Worm (Caenorhabditis elegans): ENCODE data around the gene C07C7.1.

Gene C07C7.1

DNA sequence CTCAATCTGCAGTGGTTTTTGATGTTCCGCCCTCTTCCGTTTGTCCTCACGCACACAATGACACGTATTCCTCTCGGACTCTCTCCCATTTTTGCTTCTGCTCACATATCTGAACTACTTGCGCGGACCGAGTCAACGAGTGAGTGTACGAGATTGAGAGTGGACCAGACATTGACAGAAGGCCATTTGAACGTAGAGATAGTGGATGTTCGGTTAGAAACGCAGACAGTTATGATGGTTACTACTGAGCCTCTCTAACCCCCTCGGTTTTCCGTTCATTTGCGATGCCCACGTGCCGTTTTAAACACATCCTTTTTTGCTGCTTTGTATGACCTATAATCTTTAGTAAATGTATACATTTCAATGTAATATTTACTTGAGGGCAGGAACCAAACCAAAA, 31.8 kb downstream of the C07C7.1 start:
- TF ChIP-seq ceh-44 (GFP tag; IDR thresholded peaks at IDR 0.05) = no peak
- TF ChIP-seq ces-1 (GFP tag; optimal IDR thresholded peaks at IDR 0.05) = no peak
- 0 out of 2 replicates have a peak, but pooled peaks have one; percentile 32 for TF ChIP-seq ceh-20 (GFP tag; IDR thresholded peaks at IDR 0.05)
- no peak for TF ChIP-seq saeg-2 (GFP tag; IDR thresholded peaks at IDR 0.05)
- no peak for TF ChIP-seq dmd-8 (GFP tag; IDR thresholded peaks at IDR 0.05)
- peak; percentile 6 for TF ChIP-seq fkh-10 (GFP tag; optimal IDR thresholded peaks at IDR 0.05)
- TF ChIP-seq snpc-4 (tag; optimal IDR thresholded peaks at IDR 0.05) = no peak
- peak; percentile 27 for TF ChIP-seq rbr-2 (tag; optimal IDR thresholded peaks at IDR 0.05)
- TF ChIP-seq mep-1 (tag; optimal IDR thresholded peaks at IDR 0.05) = peak; percentile 45
- TF ChIP-seq hif-1 (tag; optimal IDR thresholded peaks at IDR 0.05) = peak in 1 of 2 experiments; percentile 36
- no peak for TF ChIP-seq vab-7 (GFP tag; IDR thresholded peaks at IDR 0.05)
- TF ChIP-seq mes-2 (tag; optimal IDR thresholded peaks at IDR 0.05; ENCODE audit: poor library complexity, severe bottlenecking) = peak; percentile 60
- TF ChIP-seq F10B5.3 (tag; optimal IDR thresholded peaks at IDR 0.05) = no peak
- TF ChIP-seq tag-97 (GFP tag; IDR thresholded peaks at IDR 0.05) = no peak
- peak; percentile 99 for TF ChIP-seq aha-1 (tag)
- TF ChIP-seq daf-12 (tag; optimal IDR thresholded peaks at IDR 0.05) = no peak
- TF ChIP-seq F49E8.2 (tag; optimal IDR thresholded peaks at IDR 0.05; ENCODE audit: borderline replicate concordance) = no peak
- no peak for TF ChIP-seq zag-1 (tag; optimal IDR thresholded peaks at IDR 0.05)
- TF ChIP-seq nhr-237 (tag; optimal IDR thresholded peaks at IDR 0.05) = no peak
- TF ChIP-seq nhr-77 (tag; optimal IDR thresholded peaks at IDR 0.05) = no peak
- peak in 1 of 2 experiments; percentile 92 for TF ChIP-seq mdl-1 (tag; optimal IDR thresholded peaks at IDR 0.05)
- no peak for TF ChIP-seq lin-29 (GFP tag; IDR thresholded peaks at IDR 0.05)
- peak; percentile 12 to 58 for TF ChIP-seq lsy-2 (tag; optimal IDR thresholded peaks at IDR 0.05)
- peak; percentile 60 for TF ChIP-seq hlh-30 (tag; optimal IDR thresholded peaks at IDR 0.05; ENCODE audit: insufficient read depth)
- no peak for TF ChIP-seq F37D6.2 (tag; optimal IDR thresholded peaks at IDR 0.05)
- TF ChIP-seq nhr-102 (tag; optimal IDR thresholded peaks at IDR 0.05) = no peak
- TF ChIP-seq lir-3 (tag; optimal IDR thresholded peaks at IDR 0.05) = no peak
- no peak for TF ChIP-seq snpc-1.2 (GFP tag; IDR thresholded peaks at IDR 0.05)
- no peak for TF ChIP-seq ceh-32 (tag; optimal IDR thresholded peaks at IDR 0.05; ENCODE audit: poor library complexity)
- no peak for TF ChIP-seq php-3 (GFP tag; IDR thresholded peaks at IDR 0.05)
- TF ChIP-seq Y105C5A.15 (GFP tag; IDR thresholded peaks at IDR 0.05) = no peak
- no peak for TF ChIP-seq ceh-82 (tag; optimal IDR thresholded peaks at IDR 0.05)
- no peak for TF ChIP-seq gei-8 (GFP tag; optimal IDR thresholded peaks at IDR 0.05)
- no peak for TF ChIP-seq ztf-7 (tag; optimal IDR thresholded peaks at IDR 0.05)
- peak; percentile 19 for TF ChIP-seq mxl-3 (GFP tag; optimal IDR thresholded peaks at IDR 0.05)
- no peak for TF ChIP-seq arid-1 (GFP tag; conservative IDR thresholded peaks at IDR 0.05)
- no peak for TF ChIP-seq unc-39 (tag; optimal IDR thresholded peaks at IDR 0.05)

DNA sequence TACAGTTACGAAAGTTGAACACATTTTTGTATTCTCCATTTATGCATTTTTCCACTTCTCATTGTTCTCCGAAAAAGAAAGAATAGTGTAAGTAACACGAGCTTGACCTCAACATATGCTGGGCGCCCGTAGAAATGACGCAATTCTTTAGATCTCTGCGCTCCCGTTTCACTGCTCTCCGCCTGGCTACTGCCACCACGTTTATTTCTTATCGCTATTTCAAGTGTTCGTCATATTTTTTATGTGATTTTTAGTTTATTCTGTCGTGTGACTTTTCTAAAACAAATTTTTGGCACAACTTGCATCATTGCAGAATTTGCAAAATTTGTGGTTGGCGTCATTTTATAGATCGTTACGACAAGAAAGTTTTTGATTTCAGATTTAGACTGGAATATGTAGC, 32.3 kb downstream of the C07C7.1 start:
- TF ChIP-seq pqm-1 (tag; optimal IDR thresholded peaks at IDR 0.05) (peak; percentile 67), mdl-1 (tag; optimal IDR thresholded peaks at IDR 0.05) (no peak), ZK546.5 (tag; optimal IDR thresholded peaks at IDR 0.05) (no peak), dve-1 (tag; optimal IDR thresholded peaks at IDR 0.05; ENCODE audit: insufficient read depth) (peak; percentile 21), ces-1 (GFP tag; optimal IDR thresholded peaks at IDR 0.05) (no peak), dmd-6 (GFP tag; IDR thresholded peaks at IDR 0.05) (peak; percentile 57; the same call in 1 of the 2 replicates), set-16 (GFP tag; IDR thresholded peaks at IDR 0.05) (no peak), nhr-28 (tag; optimal IDR thresholded peaks at IDR 0.05) (peak; percentile 49), hlh-11 (tag; optimal IDR thresholded peaks at IDR 0.05) (peak; percentile 63), F26F4.8 (GFP tag; conservative IDR thresholded peaks at IDR 0.05) (no peak), gei-8 (GFP tag; optimal IDR thresholded peaks at IDR 0.05) (no peak), mes-2 (tag; optimal IDR thresholded peaks at IDR 0.05; ENCODE audit: poor library complexity, severe bottlenecking) (peak; percentile 9), daf-16 (GFP tag; optimal IDR thresholded peaks at IDR 0.05) (no peak), daf-16 (tag; optimal IDR thresholded peaks at IDR 0.05) (peak; percentile 26), nhr-25 (tag; optimal IDR thresholded peaks at IDR 0.05; ENCODE audit: borderline replicate concordance, insufficient read depth) (no peak), aha-1 (tag) (peak; percentile 13), mxl-3 (GFP tag; optimal IDR thresholded peaks at IDR 0.05) (peak; percentile 15), hlh-30 (tag; optimal IDR thresholded peaks at IDR 0.05; ENCODE audit: insufficient read depth) (peak; percentile 18), unc-62 (GFP tag; optimal IDR thresholded peaks at IDR 0.05 in 1 of 2) (peak in 1 of 2 experiments; percentile 45), unc-62 (tag; optimal IDR thresholded peaks at IDR 0.05) (no peak), tag-97 (GFP tag; IDR thresholded peaks at IDR 0.05) (no peak), php-3 (GFP tag; IDR thresholded peaks at IDR 0.05) (peak; percentile 26; the same call in 1 of the 2 replicates)

Data from whole organism, L4 larva.